Worm (Caenorhabditis elegans): ENCODE results near the gene Y54G2A.50.
"Not testable (repeated sequence)": the region's sequence is repeated elsewhere in the genome, so short reads cannot be mapped to it uniquely, and the experiment has no call there.

ce11 chrIV:2917729-2918128, at the start of gene Y54G2A.50:
- not testable (repeated sequence) for TF ChIP-seq mdl-1 (tag; optimal IDR thresholded peaks at IDR 0.05); aha-1 (tag; optimal IDR thresholded peaks at IDR 0.05); skn-1 (tag; optimal IDR thresholded peaks at IDR 0.05); ama-1 (optimal IDR thresholded peaks at IDR 0.05); ztf-11 (tag; optimal IDR thresholded peaks at IDR 0.05); nhr-12 (tag; optimal IDR thresholded peaks at IDR 0.05); snpc-4 (tag; optimal IDR thresholded peaks at IDR 0.05); nhr-11 (tag; optimal IDR thresholded peaks at IDR 0.05); nhr-77 (tag; optimal IDR thresholded peaks at IDR 0.05); sup-37 (GFP tag; optimal IDR thresholded peaks at IDR 0.05); fkh-10 (GFP tag; optimal IDR thresholded peaks at IDR 0.05); ceh-82 (tag; optimal IDR thresholded peaks at IDR 0.05); elt-2 (tag; optimal IDR thresholded peaks at IDR 0.05); lir-3 (tag; optimal IDR thresholded peaks at IDR 0.05; ENCODE audit: poor library complexity)

All from whole organism, L1 larva.